Fruit fly (Drosophila melanogaster): ENCODE data around the gene subdued.

The subdued gene

DNA sequence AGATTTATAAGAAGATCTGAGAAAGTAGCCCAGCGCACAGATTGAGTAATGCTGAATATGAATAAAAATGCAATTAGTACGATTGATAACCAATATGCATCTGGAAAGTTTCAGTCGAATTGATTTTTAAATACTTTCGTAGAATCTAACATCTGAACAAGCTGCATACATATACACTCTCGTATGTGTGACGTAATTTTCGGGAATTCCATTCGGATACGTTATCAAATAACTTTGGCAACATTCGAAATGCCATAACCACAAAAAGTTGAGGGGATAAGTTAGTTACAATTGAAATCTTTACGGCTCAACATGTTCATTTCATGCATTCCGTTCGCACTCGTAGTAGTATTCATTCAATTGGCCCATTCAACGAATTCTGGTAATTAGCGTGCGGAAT, 8.2 kb upstream of the subdued start, which contains the start of gene CG31219:
Gene CG31219, plus strand, starts transcription at position 301 of the 400 bp plus-strand sequence.
- no peak for TF ChIP-seq fru (GFP tag; optimal IDR thresholded peaks at IDR 0.05)
- TF ChIP-seq Dif (GFP tag; optimal IDR thresholded peaks at IDR 0.05; ENCODE audit: partially characterized antibody), result no peak
- TF ChIP-seq woc (GFP tag; optimal IDR thresholded peaks at IDR 0.05), result no peak
- no peak for TF ChIP-seq dmrt93B (GFP tag; optimal IDR thresholded peaks at IDR 0.05)
- TF ChIP-seq OdsH (GFP tag; optimal IDR thresholded peaks at IDR 0.05), result no peak
- no peak for TF ChIP-seq Hr78 (GFP tag; optimal IDR thresholded peaks at IDR 0.05)
- TF ChIP-seq Hnf4 (GFP tag; optimal IDR thresholded peaks at IDR 0.05), result no peak
- TF ChIP-seq br (GFP tag; optimal IDR thresholded peaks at IDR 0.05), result no peak
- no peak for TF ChIP-seq ey (GFP tag; optimal IDR thresholded peaks at IDR 0.05)
- no peak for TF ChIP-seq lola (GFP tag; optimal IDR thresholded peaks at IDR 0.05)
- no peak for TF ChIP-seq CrebA (GFP tag; optimal IDR thresholded peaks at IDR 0.05; ENCODE audit: borderline replicate concordance)
- no peak for TF ChIP-seq dl (GFP tag; optimal IDR thresholded peaks at IDR 0.05; ENCODE audit: insufficient read depth in 1 of 2, partially characterized antibody in 2 of 2)
- TF ChIP-seq Mio (GFP tag; optimal IDR thresholded peaks at IDR 0.05), result no peak
- no peak for TF ChIP-seq Jra (GFP tag; optimal IDR thresholded peaks at IDR 0.05)
- no peak for TF ChIP-seq Abd-B (GFP tag; optimal IDR thresholded peaks at IDR 0.05)
- no peak for TF ChIP-seq sage (GFP tag; optimal IDR thresholded peaks at IDR 0.05)
- TF ChIP-seq h (GFP tag; optimal IDR thresholded peaks at IDR 0.05), result no peak
- TF ChIP-seq CG9705 (GFP tag; optimal IDR thresholded peaks at IDR 0.05), result no peak
- TF ChIP-seq rgr (GFP tag; optimal IDR thresholded peaks at IDR 0.05), result no peak

DNA sequence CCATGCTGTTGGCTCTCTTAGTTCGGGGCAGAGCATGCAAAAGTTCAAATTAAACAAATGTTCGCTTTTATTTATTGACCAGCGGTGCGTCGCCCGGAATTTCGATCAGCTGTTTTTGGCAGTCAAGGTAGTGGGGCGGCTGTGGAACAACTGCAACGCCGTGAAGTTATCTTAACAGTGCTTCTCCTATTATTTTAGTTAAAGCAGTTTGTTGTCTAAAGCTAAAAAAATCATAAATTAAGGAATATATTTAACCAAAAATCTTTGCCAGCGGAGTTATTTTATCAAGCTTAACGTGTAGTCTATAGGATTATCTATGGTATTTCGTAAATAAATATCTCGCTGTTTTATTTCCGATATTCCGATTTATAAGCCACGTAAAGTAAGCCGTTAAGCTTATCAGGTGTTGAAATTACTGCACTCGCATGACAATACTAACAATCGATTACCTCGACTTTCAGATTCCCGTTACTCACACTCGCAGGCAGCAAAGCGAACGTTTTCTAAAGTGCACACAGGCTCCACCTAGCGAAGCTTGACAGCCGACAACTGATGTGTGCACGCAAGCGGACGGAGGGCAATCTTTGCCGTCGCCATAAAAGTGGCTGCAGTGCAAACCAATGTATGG, 5.9 kb upstream of the subdued start, which contains the start of the genes CG6195 and CG31220:
Gene CG6195, minus strand, starts transcription at position 122 of the 628 bp plus-strand sequence.
Gene CG31220, plus strand, starts transcription at position 199 of the 628 bp plus-strand sequence.
- TF ChIP-seq foxo (GFP tag; optimal IDR thresholded peaks at IDR 0.05), result peak in 1 of 2 experiments; percentile 32
- TF ChIP-seq HLH106 (tag; optimal IDR thresholded peaks at IDR 0.05), result peak; percentile 26
- TF ChIP-seq Hr83 (GFP tag; optimal IDR thresholded peaks at IDR 0.05; ENCODE audit: poor library complexity, severe bottlenecking), result peak; percentile 28
- no peak for TF ChIP-seq lola (GFP tag; optimal IDR thresholded peaks at IDR 0.05)
- TF ChIP-seq dsf (GFP tag; optimal IDR thresholded peaks at IDR 0.05; ENCODE audit: borderline replicate concordance), result no peak
- no peak for TF ChIP-seq Rel (GFP tag; optimal IDR thresholded peaks at IDR 0.05)
- no peak for TF ChIP-seq Rel (tag; optimal IDR thresholded peaks at IDR 0.05)
- no peak for TF ChIP-seq Hnf4 (GFP tag; optimal IDR thresholded peaks at IDR 0.05)
- no peak for TF ChIP-seq Abd-B (GFP tag; optimal IDR thresholded peaks at IDR 0.05)
- peak; percentile 2 for TF ChIP-seq fru (GFP tag; optimal IDR thresholded peaks at IDR 0.05)
- TF ChIP-seq rgr (GFP tag; optimal IDR thresholded peaks at IDR 0.05), result peak; percentile 33
- TF ChIP-seq jim (GFP tag; optimal IDR thresholded peaks at IDR 0.05), result no peak
- TF ChIP-seq br (GFP tag; optimal IDR thresholded peaks at IDR 0.05), result peak; percentile 49

DNA sequence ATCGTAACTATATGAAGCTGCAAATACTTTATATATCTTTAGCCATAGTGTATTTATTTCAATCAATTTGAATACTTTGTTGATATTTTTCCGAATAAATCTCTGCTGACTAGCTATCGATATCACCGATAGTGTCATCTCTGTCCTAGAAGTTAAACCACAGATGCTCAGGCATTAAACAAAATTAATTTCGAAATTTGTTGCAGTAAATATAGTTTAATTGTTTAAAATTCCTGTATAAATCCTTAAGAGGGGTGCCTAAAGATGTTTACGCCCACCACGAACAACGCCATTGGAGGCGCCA, 2.3 kb upstream of the subdued start, which contains the start of gene Nup58:
Gene Nup58, plus strand, starts transcription at position 126 of the 304 bp plus-strand sequence.
- TF ChIP-seq Hr83 (GFP tag; optimal IDR thresholded peaks at IDR 0.05; ENCODE audit: poor library complexity, severe bottlenecking) (peak; percentile 42), HLH106 (tag; optimal IDR thresholded peaks at IDR 0.05) (peak; percentile 7), br (GFP tag; optimal IDR thresholded peaks at IDR 0.05) (no peak)

DNA sequence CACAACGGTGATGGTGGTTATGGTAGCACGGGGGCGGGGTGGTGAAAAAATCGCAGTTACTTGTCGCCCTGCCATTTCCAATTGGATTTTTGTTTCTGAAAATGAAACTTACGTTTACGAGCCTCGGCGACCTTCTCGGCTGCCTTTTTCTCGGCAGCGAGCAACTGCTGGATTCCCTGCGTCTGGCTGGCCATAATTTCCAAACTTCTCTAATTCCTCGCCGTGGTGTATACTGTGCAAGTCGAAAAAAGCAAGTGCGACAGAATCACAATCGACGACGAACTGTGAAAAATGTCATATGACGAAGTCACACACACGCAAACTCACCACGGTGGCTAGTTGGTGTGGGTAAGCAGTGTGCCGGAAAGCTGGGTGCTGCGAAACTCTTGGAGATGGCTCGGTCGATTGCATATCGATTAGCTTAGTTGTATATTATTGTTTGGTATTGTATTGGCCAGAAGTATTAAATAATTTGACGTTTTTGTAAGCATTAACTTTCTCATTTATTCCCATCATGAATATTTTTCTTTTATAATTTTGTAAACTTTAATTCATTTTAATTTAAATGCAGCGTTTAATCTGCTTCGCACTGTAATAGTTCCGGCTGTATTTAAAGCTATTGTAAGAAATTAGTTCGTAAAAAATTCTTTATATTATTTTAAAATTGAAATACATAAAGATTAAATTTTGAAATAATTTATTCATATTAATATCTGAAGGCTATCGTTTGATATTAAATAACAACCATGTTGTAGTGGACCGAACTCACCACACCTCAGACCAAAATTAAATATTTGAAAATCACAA, 1.8 kb upstream of the subdued start, which contains the start of gene Vha13:
Gene Vha13, minus strand, starts transcription at position 293 of the 807 bp plus-strand sequence.
- TF ChIP-seq h (GFP tag; optimal IDR thresholded peaks at IDR 0.05) (peak; percentile 54), Abd-B (GFP tag; optimal IDR thresholded peaks at IDR 0.05) (no peak), usp (GFP tag; optimal IDR thresholded peaks at IDR 0.05) (no peak), OdsH (GFP tag; optimal IDR thresholded peaks at IDR 0.05) (peak; percentile 2), sage (GFP tag; optimal IDR thresholded peaks at IDR 0.05) (no peak), CG32264 (GFP tag; optimal IDR thresholded peaks at IDR 0.05) (no peak), foxo (GFP tag; optimal IDR thresholded peaks at IDR 0.05) (peak in 1 of 2 experiments; percentile 42), Myc (optimal IDR thresholded peaks at IDR 0.05) (peak; percentile 37), N (GFP tag; optimal IDR thresholded peaks at IDR 0.05) (no peak), pan (optimal IDR thresholded peaks at IDR 0.05) (no peak), Mio (GFP tag; optimal IDR thresholded peaks at IDR 0.05) (no peak), woc (GFP tag; optimal IDR thresholded peaks at IDR 0.05) (peak; percentile 71), Dfd (GFP tag; optimal IDR thresholded peaks at IDR 0.05) (no peak), lola (GFP tag; optimal IDR thresholded peaks at IDR 0.05) (no peak), ey (GFP tag; optimal IDR thresholded peaks at IDR 0.05) (no peak), Hr83 (GFP tag; optimal IDR thresholded peaks at IDR 0.05; ENCODE audit: poor library complexity, severe bottlenecking) (peak; percentile 81), psq (GFP tag; optimal IDR thresholded peaks at IDR 0.05) (no peak), jim (GFP tag; optimal IDR thresholded peaks at IDR 0.05) (peak; percentile 56), dl (GFP tag; optimal IDR thresholded peaks at IDR 0.05; ENCODE audit: insufficient read depth in 1 of 2, partially characterized antibody in 2 of 2) (peak; percentile 38 to 43), Jra (GFP tag; optimal IDR thresholded peaks at IDR 0.05) (peak; percentile 22), fru (GFP tag; optimal IDR thresholded peaks at IDR 0.05) (peak; percentile 83), sv (GFP tag; optimal IDR thresholded peaks at IDR 0.05) (peak; percentile 49), HLH106 (tag; optimal IDR thresholded peaks at IDR 0.05) (peak; percentile 38), Rel (GFP tag; optimal IDR thresholded peaks at IDR 0.05) (no peak), Rel (tag; optimal IDR thresholded peaks at IDR 0.05) (peak; percentile 50), br (GFP tag; optimal IDR thresholded peaks at IDR 0.05) (peak; percentile 41), Dif (GFP tag; optimal IDR thresholded peaks at IDR 0.05; ENCODE audit: partially characterized antibody) (peak; percentile 83), tai (GFP tag; optimal IDR thresholded peaks at IDR 0.05) (no peak), dmrt93B (GFP tag; optimal IDR thresholded peaks at IDR 0.05) (peak; percentile 3), brk (GFP tag; optimal IDR thresholded peaks at IDR 0.05) (no peak), Hnf4 (GFP tag; optimal IDR thresholded peaks at IDR 0.05) (no peak), Vsx2 (GFP tag; optimal IDR thresholded peaks at IDR 0.05; ENCODE audit: partially characterized antibody) (peak; percentile 65)
